Fruit fly (Drosophila melanogaster) ovary, adult (tissue): ENCODE results near the gene Rab9E.
"Not testable (repeated sequence)": the region's sequence is repeated elsewhere in the genome, so short reads cannot be mapped to it uniquely, and the experiment has no call there.

Source experiments
- CG17801 ChIP-seq: fragments of 200-800 bp; optimal IDR thresholded peaks from 2 replicates; lab custom pipeline; 2019; ENCODE audit warnings: missing biosample characterization, mild to moderate bottlenecking, missing genetic modification characterization, moderate library complexity; ENCODE audit not compliant: partially characterized antibody

The Rab9E gene

DNA sequence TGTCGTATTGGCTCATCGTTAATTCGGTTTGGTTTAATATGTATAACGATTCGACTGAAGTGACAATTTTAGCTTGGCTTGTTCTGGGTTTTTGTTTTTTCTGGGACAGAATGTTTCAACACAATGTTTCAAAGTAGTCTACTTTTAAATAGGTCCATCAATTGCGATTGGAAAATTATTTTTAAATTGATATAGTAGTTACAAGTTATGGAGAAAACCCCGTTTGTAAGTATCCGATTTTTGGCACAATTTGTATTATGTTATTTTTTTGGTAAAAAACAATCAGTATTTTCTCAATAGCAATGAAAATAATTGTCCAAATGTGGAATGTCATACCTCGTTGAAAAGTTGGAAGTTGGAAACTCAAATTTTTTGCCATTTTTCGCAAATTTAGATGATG, at the start of gene Rab9E:
Gene Rab9E (minus strand): TSS at position 101 of the 400 bp plus-strand sequence.
- TF ChIP-seq CG17801 (GFP tag; lab: Kevin White, UChicago): not testable (repeated sequence)

DNA sequence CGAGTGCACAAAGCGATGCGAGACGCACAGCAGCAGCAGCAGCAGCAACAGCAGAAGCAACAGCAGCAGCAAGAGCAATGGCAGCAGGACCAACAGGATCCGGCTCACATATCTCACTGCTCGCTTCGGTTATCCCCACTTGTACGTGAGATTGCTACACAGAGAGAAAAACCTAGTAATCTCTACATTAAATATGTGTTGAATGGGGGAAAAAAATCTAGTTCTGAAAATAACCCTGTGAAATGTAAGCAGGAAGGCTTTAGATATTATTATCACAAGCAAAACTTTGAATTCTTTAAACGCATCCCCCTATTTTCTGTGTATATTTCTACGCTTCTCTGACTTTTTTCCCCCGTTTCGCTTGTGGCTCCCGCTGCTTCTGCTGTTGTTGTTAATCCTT, 36.1 kb upstream of the Rab9E start:
- TF ChIP-seq CG17801 (GFP tag; lab: Kevin White, UChicago): no peak

DNA sequence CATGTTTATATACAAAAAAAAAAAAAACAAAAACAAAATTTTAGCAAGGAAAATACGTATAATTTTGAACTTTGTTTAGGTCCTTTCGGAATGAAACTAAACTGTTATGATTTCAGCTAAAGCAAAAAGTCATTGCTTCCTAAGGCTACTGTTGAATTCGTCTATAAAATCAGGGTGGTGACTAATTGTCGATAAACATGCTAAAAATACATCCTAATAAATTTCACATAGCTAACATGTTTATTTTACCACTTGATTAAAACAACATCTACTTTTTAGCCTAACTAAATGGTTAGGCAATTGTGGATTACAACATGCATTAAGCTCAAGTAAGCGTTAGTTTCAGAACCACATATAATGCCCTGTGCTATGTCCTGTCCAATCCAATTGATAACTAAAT, 11.7 kb upstream of the Rab9E start, which contains the start of gene CG12637:
Gene CG12637 (minus strand): TSS at position 101 of the 400 bp plus-strand sequence.
- no peak for TF ChIP-seq CG17801 (GFP tag; lab: Kevin White, UChicago)

DNA sequence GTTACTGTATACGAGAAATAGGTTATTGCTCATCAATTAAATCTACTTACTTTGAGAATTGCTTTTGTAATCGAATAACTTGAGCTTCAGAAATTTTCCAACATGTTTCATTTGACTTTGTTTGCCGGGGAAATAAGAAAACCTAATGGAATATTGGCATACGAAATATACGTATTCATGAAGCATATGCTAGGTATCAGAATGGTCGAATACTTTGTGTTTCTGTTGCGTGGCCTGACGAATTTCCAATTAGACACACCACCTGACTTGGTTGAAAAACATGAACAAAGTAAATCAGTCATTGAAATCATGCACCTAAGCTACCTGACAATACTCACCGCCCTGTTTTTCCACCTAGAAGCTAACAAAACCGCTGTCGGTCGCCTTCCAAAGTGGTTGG, 4.3 kb downstream of the Rab9E start, which contains the start of gene CG2111:
Gene CG2111 (plus strand): TSS at position 301 of the 400 bp plus-strand sequence.
- TF ChIP-seq CG17801 (GFP tag; lab: Kevin White, UChicago): no peak

DNA sequence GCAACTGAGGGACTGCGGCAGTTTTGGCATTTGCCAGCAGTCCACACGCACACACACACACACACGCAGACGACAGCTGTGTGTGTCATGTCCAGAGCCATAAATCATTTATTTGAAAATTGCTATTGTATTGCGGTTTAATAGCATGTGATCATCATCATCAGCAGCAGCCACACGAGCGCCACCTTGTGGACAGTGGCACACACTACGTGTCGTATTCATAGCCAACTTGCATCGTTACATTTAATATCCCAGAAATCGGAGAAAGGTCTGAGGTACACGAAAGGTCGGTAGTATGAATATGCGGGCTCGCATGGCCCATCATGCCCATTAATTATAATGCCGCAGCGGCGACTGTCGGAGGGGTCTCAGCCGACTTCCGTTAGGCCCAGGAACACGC, 5.4 kb downstream of the Rab9E start:
- no peak for TF ChIP-seq CG17801 (GFP tag; lab: Kevin White, UChicago)

DNA sequence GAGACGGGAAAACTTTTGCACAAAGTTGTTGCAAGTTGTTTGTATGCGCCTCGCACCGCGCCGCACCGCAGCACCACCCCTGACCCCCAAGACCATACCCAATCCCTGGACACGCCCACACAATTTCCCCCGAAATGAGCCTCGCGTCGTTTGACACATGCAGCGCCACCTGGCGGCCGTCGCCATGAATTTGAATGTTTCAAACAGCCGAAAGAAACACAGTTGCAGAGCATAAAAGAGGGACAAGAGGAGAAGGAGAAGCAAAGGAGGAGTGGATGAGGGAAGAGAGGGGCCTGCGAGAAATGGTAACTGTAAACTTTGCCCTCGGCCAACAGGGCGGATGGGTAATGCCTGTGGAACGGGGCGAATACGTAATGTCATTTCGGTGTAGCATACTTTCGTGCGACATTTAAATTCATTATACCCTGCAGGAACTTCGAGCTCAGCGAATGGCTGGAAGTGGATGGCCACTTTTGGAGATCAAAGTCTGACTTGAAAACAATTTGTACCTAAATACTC, 19.4 kb downstream of the Rab9E start:
- TF ChIP-seq CG17801 (GFP tag; lab: Kevin White, UChicago): no peak

DNA sequence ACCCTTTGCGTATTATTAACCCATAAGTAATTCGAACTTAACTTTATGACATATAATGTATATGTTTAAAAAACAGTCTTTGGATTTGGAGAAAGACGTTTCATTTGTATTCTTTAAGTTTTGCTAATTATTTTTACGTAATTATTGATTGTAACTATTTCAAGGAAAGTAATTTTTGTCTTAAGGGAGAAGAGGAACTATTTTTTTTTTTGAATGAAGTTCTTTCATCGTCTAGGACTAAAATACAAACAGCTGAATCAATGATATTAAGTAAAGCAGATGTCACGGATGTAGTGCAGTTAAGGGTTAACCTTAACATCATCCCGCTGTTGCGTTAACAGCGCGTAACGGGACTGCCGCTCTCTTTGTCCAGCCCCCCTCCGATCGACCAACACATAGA, 32.8 kb downstream of the Rab9E start:
- no peak for TF ChIP-seq CG17801 (GFP tag; lab: Kevin White, UChicago)

DNA sequence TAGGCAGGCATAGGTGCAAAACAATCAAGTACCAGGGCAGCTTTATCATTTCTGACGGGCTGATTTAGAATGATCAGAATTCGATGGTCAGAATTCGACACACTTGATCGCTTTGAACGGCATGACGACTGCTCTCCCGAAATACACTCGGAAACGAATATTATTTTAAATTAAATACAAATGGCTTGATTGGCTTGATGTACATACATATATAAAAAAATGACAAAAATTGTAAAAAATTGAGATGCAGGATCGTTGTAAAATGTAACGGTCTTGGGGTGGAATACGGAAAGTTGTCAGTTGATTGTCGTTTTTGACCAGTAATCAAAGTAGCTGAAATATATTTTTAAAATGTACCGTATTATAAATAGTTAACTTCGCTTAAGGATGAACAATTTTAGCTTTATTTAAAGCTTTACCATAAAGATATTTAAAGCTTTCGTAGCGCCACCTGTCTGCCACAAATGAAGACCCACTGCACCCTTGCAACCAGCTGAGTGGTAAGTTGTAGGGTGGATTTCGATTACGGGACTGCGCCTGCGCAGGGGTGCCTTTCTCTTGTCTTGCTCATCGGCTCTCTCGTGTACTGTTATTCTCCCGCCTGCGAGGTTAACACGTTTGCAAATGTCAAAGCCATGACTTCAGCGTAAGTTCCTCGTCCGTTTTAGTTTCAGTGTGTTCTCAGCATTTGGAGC, 34.4 kb downstream of the Rab9E start, which contains the start of the genes CG9806 and X11Lbeta:
Gene CG9806 (minus strand): TSS at position 51 of the 695 bp plus-strand sequence.
Gene X11Lbeta (plus strand): TSS at position 676 of the 695 bp plus-strand sequence.
- TF ChIP-seq CG17801 (GFP tag; lab: Kevin White, UChicago): no peak

DNA sequence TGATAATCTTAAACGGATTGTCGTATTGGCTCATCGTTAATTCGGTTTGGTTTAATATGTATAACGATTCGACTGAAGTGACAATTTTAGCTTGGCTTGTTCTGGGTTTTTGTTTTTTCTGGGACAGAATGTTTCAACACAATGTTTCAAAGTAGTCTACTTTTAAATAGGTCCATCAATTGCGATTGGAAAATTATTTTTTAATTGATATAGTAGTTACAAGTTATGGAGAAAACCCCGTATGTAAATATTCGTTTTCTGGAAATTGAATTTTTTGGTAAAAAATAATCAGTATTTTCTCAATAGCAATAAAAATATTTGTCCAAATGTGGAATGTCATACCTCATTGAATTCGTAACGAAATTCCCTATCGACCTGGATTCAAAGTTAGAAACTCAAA, 38.5 kb downstream of the Rab9E start, which contains the start of gene Rab9Db:
Gene Rab9Db (minus strand): TSS at position 101 of the 400 bp plus-strand sequence.
- TF ChIP-seq CG17801 (GFP tag; lab: Kevin White, UChicago): not testable (repeated sequence)

DNA sequence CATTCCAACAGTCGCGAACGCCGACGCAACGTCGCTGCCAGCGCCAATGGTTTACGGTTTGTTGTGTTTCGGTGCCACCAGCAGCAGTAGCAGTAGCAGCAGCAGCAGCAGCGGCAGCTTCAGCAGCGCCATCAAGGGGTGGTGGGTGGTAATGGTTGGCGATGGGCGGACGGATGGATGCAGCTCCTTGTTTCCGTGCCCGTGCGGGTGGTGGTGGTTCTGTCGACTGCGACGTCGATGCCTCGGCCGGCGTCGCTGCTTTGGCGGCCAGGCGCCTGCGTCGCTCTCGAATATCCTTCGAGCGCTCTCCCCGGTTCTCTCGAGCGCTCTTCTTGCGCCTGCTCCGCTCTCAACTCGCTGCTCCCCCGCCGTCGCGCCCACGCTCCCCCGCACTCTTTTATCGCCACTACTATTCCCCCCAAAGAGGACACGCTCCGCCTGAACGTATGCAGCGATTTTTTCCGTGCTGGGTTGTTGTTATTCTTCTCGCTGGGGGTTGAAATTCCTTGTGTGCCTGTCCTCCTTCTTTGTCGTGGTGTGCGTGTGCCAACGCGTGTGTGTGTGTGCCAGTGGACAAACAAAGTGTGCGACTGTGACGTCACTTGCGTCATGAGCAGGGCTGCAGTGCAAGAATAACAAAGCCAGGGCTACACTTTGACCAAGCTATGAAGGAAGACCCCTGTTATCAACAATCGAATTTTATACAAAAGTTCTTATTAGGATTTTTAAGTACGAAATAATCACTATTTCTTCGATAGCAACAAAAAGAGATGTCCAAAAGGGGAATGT, 40.2 kb downstream of the Rab9E start:
- TF ChIP-seq CG17801 (GFP tag; lab: Kevin White, UChicago): no peak

DNA sequence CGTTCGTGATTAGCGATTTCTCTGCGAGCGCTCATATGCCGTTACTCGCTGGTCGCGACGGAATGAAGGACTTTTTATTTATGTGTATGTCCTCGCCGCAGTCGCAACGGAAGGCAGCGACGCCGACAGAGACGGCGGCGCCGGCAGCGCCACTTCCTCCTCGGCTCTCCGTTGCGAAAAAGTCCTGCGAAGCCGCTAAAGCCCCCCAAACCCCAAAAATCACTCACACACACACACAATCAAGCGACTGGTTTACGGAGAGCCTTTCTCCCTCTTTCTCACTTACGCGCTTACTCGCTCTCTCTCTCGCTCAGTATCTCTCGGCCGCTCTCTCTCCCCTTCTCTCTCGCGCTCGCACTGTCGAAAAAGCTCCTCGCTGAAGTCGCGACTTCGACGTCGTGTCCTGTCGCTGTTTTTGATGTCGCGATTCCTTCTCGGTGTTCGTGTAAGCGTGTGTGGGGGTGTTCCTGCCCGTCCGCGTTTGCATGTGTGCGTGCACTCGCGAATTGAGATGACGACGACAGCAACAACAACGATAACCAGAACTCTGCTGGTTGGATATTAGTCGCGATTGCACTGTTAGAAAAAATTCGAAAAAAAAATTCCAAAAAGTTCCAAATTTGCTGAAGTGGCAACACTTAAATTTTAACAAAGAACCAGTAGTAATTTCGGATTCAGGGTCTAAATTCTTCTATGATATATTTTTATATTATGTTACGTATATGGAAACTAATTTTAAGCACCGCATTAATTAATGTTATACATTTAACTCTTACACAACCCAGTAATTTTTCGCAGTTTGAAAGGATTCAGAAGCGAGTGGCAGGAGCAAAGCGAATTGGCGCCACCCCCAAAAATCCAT, 41.3 kb downstream of the Rab9E start, which contains the start of gene CG43347:
Gene CG43347 (minus strand): TSS at position 47 of the 862 bp plus-strand sequence.
- TF ChIP-seq CG17801 (GFP tag; lab: Kevin White, UChicago): no peak

DNA sequence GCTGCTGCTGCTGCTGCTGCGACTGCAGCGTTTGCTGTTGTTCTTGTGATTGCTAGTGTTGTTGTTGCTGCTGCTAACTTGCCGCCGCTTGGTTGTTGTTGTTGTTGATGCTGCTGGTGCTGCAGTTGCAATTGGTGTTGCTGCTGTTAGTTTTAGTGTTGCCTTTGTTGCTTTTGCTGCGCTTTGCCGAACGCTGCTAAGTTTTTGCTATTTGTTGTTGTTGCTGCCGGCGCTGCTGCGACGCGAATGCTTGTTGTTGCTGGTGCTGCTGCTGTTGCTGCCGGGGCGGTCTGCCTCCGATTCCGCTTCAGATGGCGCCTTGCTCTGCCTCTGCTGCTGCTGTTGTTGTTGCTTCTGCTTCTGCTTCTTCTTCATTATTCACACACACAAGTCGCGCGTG, 43.2 kb downstream of the Rab9E start:
- TF ChIP-seq CG17801 (GFP tag; lab: Kevin White, UChicago): no peak

DNA sequence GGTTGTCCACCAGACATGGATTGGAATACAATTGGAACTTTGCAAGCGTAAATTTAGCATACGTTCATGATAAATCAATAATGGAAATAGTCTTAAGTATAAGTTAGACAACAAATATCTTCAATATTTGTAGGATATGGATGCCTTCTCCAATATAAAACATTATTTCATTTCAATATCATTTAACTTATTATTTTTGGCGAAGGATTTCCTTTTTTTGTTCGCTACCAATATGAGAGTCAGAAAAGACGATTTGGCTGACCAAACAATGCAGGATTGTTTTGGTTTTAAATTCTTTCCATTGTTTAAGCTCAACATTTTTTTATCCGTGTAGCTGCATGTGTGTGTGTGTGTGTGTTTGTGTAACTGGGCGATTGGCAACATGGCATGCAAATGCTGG, 46.4 kb downstream of the Rab9E start:
- no peak for TF ChIP-seq CG17801 (GFP tag; lab: Kevin White, UChicago)

DNA sequence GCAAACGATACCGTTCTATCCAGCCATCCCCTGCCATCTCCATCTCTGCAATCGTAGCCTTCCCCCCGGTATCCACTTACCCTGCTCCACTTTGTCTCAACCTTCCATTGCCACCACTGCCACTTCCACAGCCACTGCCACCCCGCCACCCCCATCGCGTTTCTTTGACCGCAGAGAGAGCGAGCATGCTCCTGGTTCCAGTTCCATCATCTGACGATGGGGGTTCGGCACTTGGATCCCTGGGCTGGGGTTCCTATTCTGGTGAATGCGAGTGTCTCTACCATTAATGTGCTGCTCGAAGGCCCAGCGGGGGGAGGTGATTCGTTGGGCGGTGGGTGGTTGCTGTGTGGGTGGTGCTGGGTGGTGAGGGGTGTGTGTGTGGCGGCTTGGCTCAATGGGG, 48.1 kb downstream of the Rab9E start:
- no peak for TF ChIP-seq CG17801 (GFP tag; lab: Kevin White, UChicago)
